Worm (Caenorhabditis elegans): ENCODE measurements around the gene zip-1.
A peak's percentile ranks its signal among the peaks of the same experiment; 100 is the strongest.
"Not testable (repeated sequence)": the region's sequence is repeated elsewhere in the genome, so short reads cannot be mapped to it uniquely, and the experiment has no call there.

The zip-1 gene

DNA sequence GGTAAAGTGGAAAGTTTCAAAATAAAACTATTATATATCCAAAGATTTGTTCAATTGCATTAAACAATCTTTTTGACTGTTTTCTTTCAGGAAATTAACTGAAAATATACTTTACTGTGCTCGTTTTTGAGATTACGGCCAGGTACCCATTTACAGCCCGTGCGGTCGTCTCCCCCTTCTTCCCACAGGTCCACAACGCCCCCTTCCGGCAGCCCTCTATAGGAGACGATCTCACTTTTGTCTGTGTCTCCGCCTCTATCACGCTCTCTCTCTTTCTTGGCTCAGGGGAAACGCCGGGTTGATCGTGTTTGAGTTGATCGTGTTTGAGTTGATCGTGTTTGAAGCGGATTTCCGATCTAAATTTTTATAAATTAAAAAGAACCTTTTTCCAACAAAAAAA, 52.5 kb downstream of the zip-1 start:
- peak; percentile 91 for TF ChIP-seq aptf-2 (GFP tag; conservative IDR thresholded peaks at IDR 0.05)

DNA sequence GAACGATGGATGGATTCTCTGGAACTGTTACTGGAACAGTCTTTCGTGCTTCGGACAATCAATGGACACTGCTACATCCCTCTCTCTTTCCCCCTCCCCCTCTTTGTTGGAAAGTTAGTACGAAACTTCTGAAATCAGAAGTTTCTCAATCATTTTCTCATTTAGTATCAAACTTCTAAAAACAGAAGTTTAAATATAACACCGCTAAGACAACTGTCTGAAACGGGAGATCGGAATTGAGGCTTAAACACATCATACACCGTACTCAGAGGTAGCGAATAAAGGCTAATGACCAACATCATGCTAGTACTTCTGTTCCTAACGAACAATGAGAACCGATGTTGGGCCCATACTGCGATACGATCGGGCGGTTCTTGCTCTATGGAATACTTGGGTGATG, 53.1 kb downstream of the zip-1 start, which contains the start of gene Y49E10.30:
Gene Y49E10.30 (plus strand): TSS at position 301 of the 400 bp plus-strand sequence.
- not testable (repeated sequence) for TF ChIP-seq K11D2.4 (GFP tag; IDR thresholded peaks at IDR 0.05); snpc-1.3 (tag; optimal IDR thresholded peaks at IDR 0.05; ENCODE audit: insufficient read depth); cebp-1 (GFP tag; IDR thresholded peaks at IDR 0.05); cebp-1 (tag; optimal IDR thresholded peaks at IDR 0.05)

DNA sequence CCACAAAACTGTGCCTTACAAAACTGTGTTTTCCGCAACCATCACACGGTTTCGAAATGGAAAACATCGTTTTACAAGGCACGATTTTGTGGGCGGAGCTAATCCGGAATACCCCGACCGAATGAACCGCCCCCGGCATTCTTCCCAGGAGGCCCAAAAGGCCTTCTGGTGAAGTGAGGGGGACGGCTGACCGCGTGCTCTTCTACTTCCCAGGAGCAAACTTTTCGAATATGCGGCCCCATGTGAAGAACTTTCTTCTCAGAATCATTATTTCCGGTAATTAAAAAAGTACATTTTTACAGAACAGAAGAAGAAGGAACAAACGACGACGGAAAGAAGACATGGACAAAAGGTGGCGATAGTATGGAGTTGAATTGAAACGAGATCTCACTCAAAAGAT, 53.8 kb downstream of the zip-1 start:
- TF ChIP-seq aptf-2 (GFP tag; conservative IDR thresholded peaks at IDR 0.05) = peak; percentile 95

DNA sequence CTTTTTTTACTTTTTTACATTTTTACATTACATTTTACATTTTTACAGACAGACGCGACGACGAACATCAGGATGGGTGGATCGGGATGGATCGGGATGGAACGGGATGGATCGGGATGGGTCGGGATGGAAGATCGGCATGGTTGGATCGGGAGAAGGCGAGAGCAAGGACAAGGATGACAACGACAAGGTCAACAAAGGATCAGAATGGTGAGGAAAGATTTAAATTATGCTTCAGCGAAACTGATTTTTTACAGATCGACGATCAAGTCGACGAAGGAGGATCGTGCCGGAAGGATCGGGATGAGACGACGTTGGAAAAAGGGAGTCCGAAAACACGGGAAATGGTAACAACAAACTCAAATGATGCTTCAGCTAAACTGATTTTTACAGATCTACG, 54.6 kb downstream of the zip-1 start:
- TF ChIP-seq dpl-1 (GFP tag; optimal IDR thresholded peaks at IDR 0.05) = no peak
- TF ChIP-seq F57C9.4 (tag; optimal IDR thresholded peaks at IDR 0.05) = no peak
- no peak for TF ChIP-seq tlf-1 (GFP tag; optimal IDR thresholded peaks at IDR 0.05)
- TF ChIP-seq ceh-79 (tag; optimal IDR thresholded peaks at IDR 0.05) = no peak
- no peak for TF ChIP-seq B0035.1 (tag; optimal IDR thresholded peaks at IDR 0.05)
- no peak for TF ChIP-seq nfya-2 (GFP tag; IDR thresholded peaks at IDR 0.05)

Measured in whole organism, young adult.